Worm (Caenorhabditis elegans) whole organism, late embryonic: ENCODE results near the gene nhr-251.
A peak's percentile ranks its signal among the peaks of the same experiment; 100 is the strongest.

ENCODE experiments used
- C38D4.7 ChIP-seq: fragments of 200-800 bp; sonication (Bioruptor generic); optimal IDR thresholded peaks from 2 replicates; lab custom pipeline; 2018; ENCODE audit warnings: mild to moderate bottlenecking, missing genetic modification characterization, moderate library complexity, missing compliant biosample characterization
- K02D7.2 ChIP-seq: sonication (generic microtip); optimal IDR thresholded peaks from 2 replicates; lab custom pipeline; 2017; ENCODE audit warnings: mild to moderate bottlenecking, missing genetic modification characterization, missing compliant biosample characterization
- K09A11.1 ChIP-seq: sonication (generic microtip); optimal IDR thresholded peaks from 2 replicates; lab custom pipeline; 2017; ENCODE audit warnings: antibody characterized with exemption, mild to moderate bottlenecking, missing genetic modification characterization, missing compliant biosample characterization; ENCODE audit not compliant: insufficient read depth
- Y22D7AL.16 ChIP-seq: sonication (generic microtip); optimal IDR thresholded peaks from 2 replicates; lab custom pipeline; 2016; ENCODE audit warnings: missing genetic modification characterization, missing compliant biosample characterization
- ceh-18 ChIP-seq: sonication (generic microtip); optimal IDR thresholded peaks from 2 replicates; lab custom pipeline; 2016; ENCODE audit warnings: missing genetic modification characterization, missing compliant biosample characterization
- ceh-19 ChIP-seq: fragments of 200-800 bp; sonication (Bioruptor generic); optimal IDR thresholded peaks from 2 replicates; lab custom pipeline; 2018; ENCODE audit warnings: mild to moderate bottlenecking, missing genetic modification characterization, missing compliant biosample characterization
- ceh-2 ChIP-seq: sonication (generic microtip); optimal IDR thresholded peaks from 2 replicates; lab custom pipeline; 2016; ENCODE audit warnings: missing genotype, missing genetic modification characterization, missing compliant biosample characterization
- ceh-22 ChIP-seq: sonication (generic microtip); optimal IDR thresholded peaks from 2 replicates; lab custom pipeline; 2017; ENCODE audit warnings: missing biosample characterization, missing genetic modification characterization
- ceh-24 ChIP-seq: sonication (generic microtip); optimal IDR thresholded peaks from 2 replicates; lab custom pipeline; 2016; ENCODE audit warnings: mild to moderate bottlenecking, missing genetic modification characterization, missing compliant biosample characterization
- ceh-31 ChIP-seq: sonication (generic microtip); optimal IDR thresholded peaks from 2 replicates; lab custom pipeline; 2016; ENCODE audit warnings: missing genetic modification characterization, missing compliant biosample characterization
- ceh-34 ChIP-seq: sonication (generic microtip); optimal IDR thresholded peaks from 2 replicates; lab custom pipeline; 2016; ENCODE audit warnings: mild to moderate bottlenecking, missing genetic modification characterization, missing compliant biosample characterization
- ceh-45 ChIP-seq: fragments of 200-800 bp; sonication (Bioruptor generic); IDR thresholded peaks from 2 replicates; pipeline ENCODE4 v1.3.6; 2022; ENCODE audit warnings: missing genetic modification reagents, missing genetic modification characterization, missing compliant biosample characterization
- ceh-9 ChIP-seq: sonication (generic microtip); optimal IDR thresholded peaks from 2 replicates; lab custom pipeline; 2016; ENCODE audit warnings: mild to moderate bottlenecking, missing genetic modification characterization, inconsistent platforms, missing compliant biosample characterization
- elt-2 ChIP-seq: sonication (generic microtip); optimal IDR thresholded peaks from 2 replicates; lab custom pipeline; 2016; ENCODE audit warnings: missing genetic modification reagents, missing genetic modification characterization, missing compliant biosample characterization
- elt-4 ChIP-seq: sonication (generic microtip); optimal IDR thresholded peaks from 2 replicates; lab custom pipeline; 2016; ENCODE audit warnings: missing genetic modification characterization, missing compliant biosample characterization
- ets-4 ChIP-seq: sonication (generic microtip); optimal IDR thresholded peaks from 2 replicates; lab custom pipeline; 2016; ENCODE audit warnings: missing genetic modification characterization, missing compliant biosample characterization
- eyg-1 ChIP-seq: sonication (generic microtip); optimal IDR thresholded peaks from 2 replicates; lab custom pipeline; 2016; ENCODE audit warnings: missing genotype, missing genetic modification characterization, missing compliant biosample characterization
- fkh-6 ChIP-seq: sonication (generic microtip); optimal IDR thresholded peaks from 2 replicates; lab custom pipeline; 2016; ENCODE audit warnings: missing genetic modification characterization, missing compliant biosample characterization
- gmeb-2 ChIP-seq: sonication (generic microtip); optimal IDR thresholded peaks from 2 replicates; lab custom pipeline; 2016; ENCODE audit warnings: missing genetic modification characterization, inconsistent platforms, missing compliant biosample characterization
- hlh-15 ChIP-seq: sonication (generic microtip); optimal IDR thresholded peaks from 2 replicates; lab custom pipeline; 2016; ENCODE audit warnings: missing genetic modification characterization, missing compliant biosample characterization
- hlh-30 ChIP-seq: sonication (generic microtip); optimal IDR thresholded peaks from 2 replicates; lab custom pipeline; 2017; ENCODE audit warnings: antibody characterized with exemption, missing genetic modification characterization, missing compliant biosample characterization; ENCODE audit not compliant: insufficient read depth
- hlh-8 ChIP-seq: sonication (generic microtip); optimal IDR thresholded peaks from 2 replicates; lab custom pipeline; 2016; ENCODE audit warnings: missing genotype, missing genetic modification characterization, missing compliant biosample characterization
- lim-6 ChIP-seq: sonication (generic microtip); optimal IDR thresholded peaks from 2 replicates; lab custom pipeline; 2016; ENCODE audit warnings: missing genetic modification characterization, missing compliant biosample characterization
- madf-2 ChIP-seq: sonication (generic microtip); optimal IDR thresholded peaks from 2 replicates; lab custom pipeline; 2017; ENCODE audit warnings: missing genetic modification characterization, missing compliant biosample characterization
- mec-3 ChIP-seq: sonication (generic microtip); optimal IDR thresholded peaks from 2 replicates; lab custom pipeline; 2016; ENCODE audit warnings: borderline replicate concordance, missing genetic modification characterization, missing compliant biosample characterization
- nhr-232 ChIP-seq: sonication (generic microtip); optimal IDR thresholded peaks from 2 replicates; lab custom pipeline; 2016; ENCODE audit warnings: missing genetic modification characterization, missing compliant biosample characterization
- pag-3 ChIP-seq: sonication (generic microtip); optimal IDR thresholded peaks from 2 replicates; lab custom pipeline; 2016; ENCODE audit warnings: missing compliant biosample characterization, missing genetic modification characterization, borderline replicate concordance
- pat-9 ChIP-seq: fragments of 200-800 bp; sonication (Bioruptor generic); optimal IDR thresholded peaks from 2 replicates; lab custom pipeline; 2018; ENCODE audit warnings: mild to moderate bottlenecking, missing genetic modification characterization, moderate library complexity, missing compliant biosample characterization
- pqm-1 ChIP-seq: sonication (generic microtip); optimal IDR thresholded peaks from 2 replicates; lab custom pipeline; 2016; ENCODE audit warnings: missing genetic modification characterization, missing compliant biosample characterization
- pros-1 ChIP-seq: fragments of 150-350 bp; optimal IDR thresholded peaks from 2 replicates; lab custom pipeline; 2014; ENCODE audit warnings: missing biosample characterization, missing genetic modification reagents, missing genetic modification characterization
- sdc-2 ChIP-seq: sonication (generic microtip); optimal IDR thresholded peaks from 2 replicates; lab custom pipeline; 2016; ENCODE audit warnings: missing genotype, missing genetic modification characterization, missing compliant biosample characterization
- unc-42 ChIP-seq: sonication (generic microtip); optimal IDR thresholded peaks from 2 replicates; lab custom pipeline; 2016; ENCODE audit warnings: missing genotype, missing genetic modification characterization, missing compliant biosample characterization
- unc-55 ChIP-seq: sonication (generic microtip); optimal IDR thresholded peaks from 2 replicates; lab custom pipeline; 2017; ENCODE audit warnings: missing biosample characterization, missing genetic modification reagents, missing genetic modification characterization
- unc-86 ChIP-seq: sonication (generic microtip); optimal IDR thresholded peaks from 2 replicates; lab custom pipeline; 2016; ENCODE audit warnings: missing genetic modification characterization, missing compliant biosample characterization

nhr-251 gene

DNA sequence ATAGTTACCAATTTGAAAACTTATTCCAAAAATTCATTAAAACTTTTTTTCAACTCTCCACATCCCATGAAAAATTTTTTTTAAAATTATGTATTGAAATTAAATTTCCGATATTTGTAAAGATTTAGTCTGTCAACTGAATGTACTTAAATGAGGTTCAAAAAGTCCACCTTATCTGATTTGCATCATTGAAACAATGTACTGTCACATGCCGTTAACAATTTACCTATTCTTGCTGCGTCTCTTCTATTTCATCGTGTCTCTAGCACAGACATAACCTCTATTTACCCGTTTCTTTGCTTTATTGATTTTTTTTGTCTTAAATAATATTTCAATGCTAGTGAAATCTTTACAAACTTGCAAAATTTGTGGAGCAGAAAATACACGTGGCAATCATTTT, 9.9 kb downstream of the nhr-251 start, which contains the start of gene nhr-90:
TSS of gene nhr-90 (plus strand) at position 296 of the 400 bp plus-strand sequence.
- TF ChIP-seq ceh-31 (tag; lab: Kevin White, UChicago) (no peak), gmeb-2 (no peak), ceh-19 (no peak), madf-2 (tag; lab: Kevin White, UChicago) (no peak), elt-2 (no peak), eyg-1 (tag; lab: Kevin White, UChicago) (no peak), elt-4 (tag; lab: Kevin White, UChicago) (no peak), ceh-2 (tag; lab: Kevin White, UChicago) (no peak), ceh-45 (GFP tag; lab: Robert Waterston, UW) (no peak), ets-4 (tag; lab: Kevin White, UChicago) (no peak), ceh-22 (tag; lab: Kevin White, UChicago) (no peak)

- no peak for TF ChIP-seq hlh-30 (tag; lab: Kevin White, UChicago)
- TF ChIP-seq hlh-15 (tag; lab: Kevin White, UChicago): no peak
- no peak for TF ChIP-seq pros-1 (tag; lab: Kevin White, UChicago)
- TF ChIP-seq K09A11.1: no peak
- TF ChIP-seq, all 69 proteins: peak for 0
These were observed 14.9 kb downstream of the nhr-251 start, which contains the start of gene F48G7.13 for ce11 chrV:615275-615674. Gene F48G7.13 (plus strand): TSS chrV:615575.

DNA sequence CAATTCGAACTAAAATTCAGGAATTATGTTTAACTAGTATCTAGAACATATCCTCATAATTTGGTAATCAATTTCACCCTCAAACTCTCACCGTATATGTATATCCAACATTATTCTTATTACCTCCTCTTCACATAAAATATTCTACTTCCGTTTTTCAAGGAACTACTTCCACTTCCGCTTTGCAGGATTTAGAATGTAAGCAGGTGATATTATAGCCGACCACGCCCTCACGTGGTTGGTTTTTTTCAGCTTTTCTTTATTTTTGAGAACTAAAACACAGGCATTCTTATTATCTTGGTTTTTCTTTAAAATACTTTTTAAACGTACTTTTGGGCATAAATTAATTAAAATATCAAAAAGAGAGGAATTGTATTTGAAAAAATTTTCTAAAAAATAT, 17.6 kb downstream of the nhr-251 start:
- TF ChIP-seq ceh-18 (tag; lab: Kevin White, UChicago) (no peak), K02D7.2 (tag; lab: Kevin White, UChicago) (no peak), fkh-6 (tag; lab: Kevin White, UChicago) (no peak), sdc-2 (tag; lab: Kevin White, UChicago) (no peak), unc-86 (no peak), hlh-8 (tag; lab: Kevin White, UChicago) (no peak), lim-6 (tag; lab: Kevin White, UChicago) (no peak), C38D4.7 (GFP tag; lab: Kevin White, UChicago) (no peak), ceh-2 (tag; lab: Kevin White, UChicago) (no peak), mec-3 (tag; lab: Kevin White, UChicago) (no peak), pqm-1 (no peak), pat-9 (tag; lab: Kevin White, UChicago) (no peak), ceh-34 (tag; lab: Kevin White, UChicago) (no peak), ceh-9 (tag; lab: Kevin White, UChicago) (no peak), ceh-24 (tag; lab: Kevin White, UChicago) (no peak), unc-42 (tag; lab: Kevin White, UChicago) (no peak)
- TF ChIP-seq, all 69 proteins: peak for 0

ce11 chrV:619054-619453, 18.7 kb downstream of the nhr-251 start, which contains the start of gene F48G7.4:
Gene F48G7.4 (plus strand): TSS chrV:619453.
- TF ChIP-seq ceh-18 (tag; lab: Kevin White, UChicago) (peak; percentile 14), ceh-2 (tag; lab: Kevin White, UChicago) (no peak), pag-3 (no peak), unc-55 (GFP tag; lab: Kevin White, UChicago) (peak; percentile 83)

ce11 chrV:620987-621386, 20.7 kb downstream of the nhr-251 start:
- no peak for TF ChIP-seq C38D4.7 (GFP tag; lab: Kevin White, UChicago)
- TF ChIP-seq nhr-232 (tag; lab: Kevin White, UChicago): no peak
- no peak for TF ChIP-seq unc-55 (GFP tag; lab: Kevin White, UChicago)
- TF ChIP-seq ets-4 (tag; lab: Kevin White, UChicago): no peak
- TF ChIP-seq ceh-2 (tag; lab: Kevin White, UChicago): no peak
- no peak for TF ChIP-seq ceh-31 (tag; lab: Kevin White, UChicago)
- no peak for TF ChIP-seq pros-1 (tag; lab: Kevin White, UChicago)
- no peak for TF ChIP-seq ceh-45 (GFP tag; lab: Robert Waterston, UW)
- TF ChIP-seq Y22D7AL.16: no peak
